Fruit fly (Drosophila melanogaster): ENCODE data around the gene CG17806.

CG17806 gene

DNA sequence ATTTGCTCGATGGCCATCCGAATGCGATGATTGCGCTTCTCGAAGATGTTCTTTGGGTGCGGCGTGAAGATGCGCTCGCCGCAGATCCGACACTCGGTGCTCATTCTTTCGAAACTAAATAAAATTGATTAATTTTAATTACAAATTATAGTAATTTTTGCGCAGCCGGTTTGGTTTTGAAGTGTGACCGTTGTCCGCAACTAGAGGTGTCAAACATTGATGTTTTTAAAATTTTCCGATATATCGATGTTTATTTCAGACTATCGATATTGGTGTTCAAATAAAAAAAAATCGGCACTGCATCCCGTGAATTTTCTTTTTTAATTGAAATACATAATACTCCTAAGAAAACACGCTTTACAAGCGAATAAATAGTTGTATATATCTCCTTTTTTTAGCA is 6.0 kb upstream of the CG17806 start, which contains the start of gene Odj (continued):
- TF ChIP-seq hbn (GFP tag; IDR thresholded peaks at IDR 0.05; ENCODE audit: partially characterized antibody) (peak; percentile 97), HLH3B (GFP tag; IDR thresholded peaks at IDR 0.05) (no peak), nerfin-1 (tag; optimal IDR thresholded peaks at IDR 0.05) (no peak), Dad (GFP tag; optimal IDR thresholded peaks at IDR 0.05) (no peak), CG6683 (GFP tag; optimal IDR thresholded peaks at IDR 0.05) (no peak), CG18011 (GFP tag; optimal IDR thresholded peaks at IDR 0.05) (no peak), CG34422 (GFP tag; IDR thresholded peaks at IDR 0.05) (0 out of 3 replicates have a peak, but pooled peaks have one; percentile 38), sob (GFP tag; IDR thresholded peaks at IDR 0.05) (0 out of 2 replicates have a peak, but pooled peaks have one; percentile 7), cato (GFP tag; optimal IDR thresholded peaks at IDR 0.05; ENCODE audit: borderline replicate concordance) (no peak), CG3838 (GFP tag; optimal IDR thresholded peaks at IDR 0.05) (no peak), Sry-β (GFP tag; optimal IDR thresholded peaks at IDR 0.05) (no peak), danr (GFP tag; IDR thresholded peaks at IDR 0.05) (no peak), gsb (GFP tag; IDR thresholded peaks at IDR 0.05) (no peak), Poxn (GFP tag; IDR thresholded peaks at IDR 0.05) (no peak), BEAF-32 (GFP tag; optimal IDR thresholded peaks at IDR 0.05) (peak; percentile 92), CG2678 (tag; optimal IDR thresholded peaks at IDR 0.05) (no peak), Camta (GFP tag; optimal IDR thresholded peaks at IDR 0.05) (no peak), Jarid2 (GFP tag; optimal IDR thresholded peaks at IDR 0.05) (no peak), Hsf (GFP tag; optimal IDR thresholded peaks at IDR 0.05) (peak; percentile 6), CG2129 (GFP tag; IDR thresholded peaks at IDR 0.05; ENCODE audit: partially characterized antibody) (peak; percentile 88; the same call in 1 of the 2 replicates), run (tag; optimal IDR thresholded peaks at IDR 0.05) (no peak), cg (GFP tag; optimal IDR thresholded peaks at IDR 0.05) (no peak), unc-4 (GFP tag; IDR thresholded peaks at IDR 0.05; ENCODE audit: partially characterized antibody) (peak; percentile 97), fu2 (GFP tag; optimal IDR thresholded peaks at IDR 0.05) (no peak), CG15696 (tag; optimal IDR thresholded peaks at IDR 0.05) (no peak), Spps (tag; optimal IDR thresholded peaks at IDR 0.05) (no peak), ac (GFP tag; optimal IDR thresholded peaks at IDR 0.05) (no peak), CG11398 (GFP tag; optimal IDR thresholded peaks at IDR 0.05) (no peak), Stat92E (GFP tag; optimal IDR thresholded peaks at IDR 0.05) (no peak), CG31388 (GFP tag; optimal IDR thresholded peaks at IDR 0.05) (no peak), D (optimal IDR thresholded peaks at IDR 0.05) (no peak), D (GFP tag; optimal IDR thresholded peaks at IDR 0.05) (no peak), CG8281 (tag; optimal IDR thresholded peaks at IDR 0.05) (no peak), NC2β (GFP tag; optimal IDR thresholded peaks at IDR 0.05) (no peak), knrl (GFP tag; IDR thresholded peaks at IDR 0.05; ENCODE audit: partially characterized antibody) (peak; percentile 94), CG14710 (tag; optimal IDR thresholded peaks at IDR 0.05) (peak; percentile 59), chinmo (GFP tag; IDR thresholded peaks at IDR 0.05; ENCODE audit: partially characterized antibody) (peak; percentile 86), da (GFP tag; optimal IDR thresholded peaks at IDR 0.05) (no peak), jumu (GFP tag; optimal IDR thresholded peaks at IDR 0.05) (no peak), CG15601 (tag; optimal IDR thresholded peaks at IDR 0.05) (peak; percentile 3), CG9727 (GFP tag; optimal IDR thresholded peaks at IDR 0.05) (no peak), CG4730 (GFP tag; IDR thresholded peaks at IDR 0.05) (no peak), CG13424 (tag; optimal IDR thresholded peaks at IDR 0.05) (peak; percentile 1), Dref (GFP tag; IDR thresholded peaks at IDR 0.05) (peak; percentile 89), ham (GFP tag; IDR thresholded peaks at IDR 0.05) (no peak), fd96Cb (tag; optimal IDR thresholded peaks at IDR 0.05) (no peak), CG7987 (GFP tag; optimal IDR thresholded peaks at IDR 0.05) (no peak), CG1602 (GFP tag; optimal IDR thresholded peaks at IDR 0.05) (no peak), sug (tag; optimal IDR thresholded peaks at IDR 0.05) (peak; percentile 17), mld (GFP tag; IDR thresholded peaks at IDR 0.05; ENCODE audit: partially characterized antibody) (peak; percentile 76; the same call in 2 of the 3 replicates)
